Worm (Caenorhabditis elegans) whole organism, dauer: Measurements from ENCODE around the gene Y62H9A.10.

Experiments used
- unc-62 ChIP-seq: sonication (generic microtip); optimal IDR thresholded peaks from 2 replicates; lab custom pipeline; 2017; ENCODE audit warnings: missing biosample characterization, missing genetic modification reagents, missing genetic modification characterization

Y62H9A.10 gene

ce11 chrX:11916705-11917104, 14.1 kb upstream of the Y62H9A.10 start, which contains the start of gene Y62H9A.13:
Gene Y62H9A.13 (plus strand): TSS chrX:11917005.
- TF ChIP-seq unc-62 (GFP tag; lab: Kevin White, UChicago): no peak

- no peak for TF ChIP-seq unc-62 (GFP tag; lab: Kevin White, UChicago)
Observed at ce11 chrX:11913824-11914223, 11.3 kb upstream of the Y62H9A.10 start, which contains the start of gene Y62H9A.12. Gene Y62H9A.12 (plus strand): TSS chrX:11914124.

- no peak for TF ChIP-seq unc-62 (GFP tag; lab: Kevin White, UChicago)
Observed at ce11 chrX:11910046-11910445, 7.5 kb upstream of the Y62H9A.10 start, which contains the start of gene Y62H9A.15. Gene Y62H9A.15 (minus strand): TSS chrX:11910145.

- TF ChIP-seq unc-62 (GFP tag; lab: Kevin White, UChicago): no peak
Observed at ce11 chrX:11909168-11909567, 6.6 kb upstream of the Y62H9A.10 start.

- TF ChIP-seq unc-62 (GFP tag; lab: Kevin White, UChicago): no peak
Observed at ce11 chrX:11908226-11908625, 5.7 kb upstream of the Y62H9A.10 start.

- no peak for TF ChIP-seq unc-62 (GFP tag; lab: Kevin White, UChicago)
Observed at ce11 chrX:11907263-11907662, 4.7 kb upstream of the Y62H9A.10 start, which contains the start of gene Y62H9A.11. Gene Y62H9A.11 (minus strand): TSS chrX:11907363.

- no peak for TF ChIP-seq unc-62 (GFP tag; lab: Kevin White, UChicago)
Observed at ce11 chrX:11906626-11907025, 4.1 kb upstream of the Y62H9A.10 start.

ce11 chrX:11899031-11899430, 3.5 kb downstream of the Y62H9A.10 start:
- TF ChIP-seq unc-62 (GFP tag; lab: Kevin White, UChicago): no peak

- TF ChIP-seq unc-62 (GFP tag; lab: Kevin White, UChicago): no peak
Observed at ce11 chrX:11898040-11898439, 4.5 kb downstream of the Y62H9A.10 start, which contains the start of gene Y62H9A.9. Gene Y62H9A.9 (minus strand): TSS chrX:11898140.

ce11 chrX:11896708-11897107, 5.9 kb downstream of the Y62H9A.10 start:
- no peak for TF ChIP-seq unc-62 (GFP tag; lab: Kevin White, UChicago)

ce11 chrX:11892328-11892727, 10.2 kb downstream of the Y62H9A.10 start, which contains the start of gene Y62H9A.8:
Gene Y62H9A.8 (minus strand): TSS chrX:11892428.
- no peak for TF ChIP-seq unc-62 (GFP tag; lab: Kevin White, UChicago)

- no peak for TF ChIP-seq unc-62 (GFP tag; lab: Kevin White, UChicago)
Observed at ce11 chrX:11885577-11885976, 17.0 kb downstream of the Y62H9A.10 start, which contains the start of gene Y62H9A.7. Gene Y62H9A.7 (minus strand): TSS chrX:11885677.

- TF ChIP-seq unc-62 (GFP tag; lab: Kevin White, UChicago): no peak
Observed at ce11 chrX:11882800-11883199, 19.8 kb downstream of the Y62H9A.10 start, which contains the start of the genes Y62H9A.5 and ule-5. Gene Y62H9A.5 (minus strand): TSS chrX:11882900. Gene ule-5 (plus strand): TSS chrX:11883127.

- no peak for TF ChIP-seq unc-62 (GFP tag; lab: Kevin White, UChicago)
Observed at ce11 chrX:11879871-11880270, 22.7 kb downstream of the Y62H9A.10 start, which contains the start of the genes Y62H9A.3 and Y62H9A.4. Gene Y62H9A.3 (minus strand): TSS chrX:11879971. Gene Y62H9A.4 (plus strand): TSS chrX:11880126.

ce11 chrX:11878109-11878508, 24.5 kb downstream of the Y62H9A.10 start, which contains the start of gene Y62H9A.2:
Gene Y62H9A.2 (minus strand): TSS chrX:11878209.
- TF ChIP-seq unc-62 (GFP tag; lab: Kevin White, UChicago): no peak

- TF ChIP-seq unc-62 (GFP tag; lab: Kevin White, UChicago): no peak
Observed at ce11 chrX:11875260-11875659, 27.3 kb downstream of the Y62H9A.10 start, which contains the start of gene Y62H9A.1. Gene Y62H9A.1 (plus strand): TSS chrX:11875541.

- TF ChIP-seq unc-62 (GFP tag; lab: Kevin White, UChicago): no peak
Observed at ce11 chrX:11872210-11872609, 30.4 kb downstream of the Y62H9A.10 start.
